Fruit fly (Drosophila melanogaster) whole organism, embryonic: ENCODE data around the gene prtp.

Experiments
- Abd-B ChIP-seq: fragments of 200-800 bp; sonication (Bioruptor generic); optimal IDR thresholded peaks from 2 replicates; lab custom pipeline; 2018; ENCODE audit warnings: missing biosample characterization, mild to moderate bottlenecking, missing genetic modification characterization, moderate library complexity
- Atf3 ChIP-seq: fragments of 200-800 bp; sonication (Bioruptor generic); optimal IDR thresholded peaks from 3 replicates; lab custom pipeline; 2016; ENCODE audit warnings: missing biosample characterization, missing genetic modification characterization
- CG10431 ChIP-seq: fragments of 200-800 bp; sonication (Bioruptor generic); optimal IDR thresholded peaks from 3 replicates; lab custom pipeline; 2018; ENCODE audit warnings: missing biosample characterization, mild to moderate bottlenecking, missing genetic modification characterization
- CG11696 ChIP-seq: fragments of 200-800 bp; sonication (Bioruptor generic); IDR thresholded peaks from 2 replicates; pipeline ENCODE4 v1.3.6; 2022; ENCODE audit warnings: missing biosample characterization, missing genetic modification characterization
- CG12219 ChIP-seq: fragments of 200-800 bp; sonication (Bioruptor generic); optimal IDR thresholded peaks from 3 replicates; lab custom pipeline; 2018; ENCODE audit warnings: missing biosample characterization, mild to moderate bottlenecking, missing genetic modification characterization
- CG12299 ChIP-seq: fragments of 200-800 bp; sonication (Bioruptor generic); optimal IDR thresholded peaks from 2 replicates; lab custom pipeline; 2018; ENCODE audit warnings: missing biosample characterization, mild to moderate bottlenecking, missing genetic modification characterization
- CG13424 ChIP-seq: fragments of 200-800 bp; sonication (Bioruptor generic); optimal IDR thresholded peaks from 2 replicates; lab custom pipeline; 2019; ENCODE audit warnings: missing biosample characterization, mild to moderate bottlenecking, missing genetic modification characterization, moderate library complexity
- CG16815 ChIP-seq: fragments of 200-800 bp; sonication (Bioruptor generic); optimal IDR thresholded peaks from 3 replicates; lab custom pipeline; 2017; ENCODE audit warnings: missing biosample characterization, mild to moderate bottlenecking, missing genetic modification characterization
- CG17612 ChIP-seq: fragments of 200-800 bp; sonication (Bioruptor generic); IDR thresholded peaks from 2 replicates; pipeline ENCODE4 v1.3.6; 2022; ENCODE audit warnings: missing biosample characterization, missing genetic modification characterization
- CG34376 ChIP-seq: fragments of 200-800 bp; sonication (Bioruptor generic); optimal IDR thresholded peaks from 2 replicates; lab custom pipeline; 2018; ENCODE audit warnings: missing biosample characterization, mild to moderate bottlenecking, missing genetic modification characterization
- CG3995 ChIP-seq: fragments of 200-800 bp; sonication (Bioruptor generic); optimal IDR thresholded peaks from 3 replicates; lab custom pipeline; 2016; ENCODE audit warnings: missing biosample characterization, missing genetic modification characterization
- CG4282 ChIP-seq: fragments of 200-800 bp; sonication (Bioruptor generic); optimal IDR thresholded peaks from 2 replicates; lab custom pipeline; 2016; ENCODE audit warnings: missing biosample characterization, missing genetic modification characterization
- CG4424 ChIP-seq: fragments of 200-800 bp; sonication (Bioruptor generic); optimal IDR thresholded peaks from 3 replicates; lab custom pipeline; 2016; ENCODE audit warnings: missing biosample characterization, missing genetic modification characterization
- CG4707 ChIP-seq: fragments of 200-800 bp; sonication (Bioruptor generic); optimal IDR thresholded peaks from 2 replicates; lab custom pipeline; 2018; ENCODE audit warnings: missing biosample characterization, mild to moderate bottlenecking, missing genetic modification characterization, moderate library complexity
- CG4730 ChIP-seq: fragments of 200-800 bp; sonication (Bioruptor generic); IDR thresholded peaks from 2 replicates; pipeline ENCODE4 v1.3.6; 2022; ENCODE audit warnings: missing biosample characterization, missing genetic modification characterization
- CG5245 ChIP-seq: fragments of 200-800 bp; sonication (Bioruptor generic); optimal IDR thresholded peaks from 3 replicates; lab custom pipeline; 2016; ENCODE audit warnings: missing biosample characterization, missing genetic modification characterization
- CG8359 ChIP-seq: fragments of 200-800 bp; sonication (Bioruptor generic); optimal IDR thresholded peaks from 2 replicates; lab custom pipeline; 2017; ENCODE audit warnings: missing biosample characterization, mild to moderate bottlenecking, missing genetic modification characterization, borderline replicate concordance
- CG9215 ChIP-seq: fragments of 200-800 bp; sonication (Bioruptor generic); IDR thresholded peaks from 2 replicates; pipeline ENCODE4 v1.3.6; 2022; ENCODE audit warnings: missing biosample characterization, missing genetic modification characterization
- Chrac-16 ChIP-seq: fragments of 200-800 bp; sonication (Bioruptor generic); optimal IDR thresholded peaks from 3 replicates; lab custom pipeline; 2016; ENCODE audit warnings: missing biosample characterization, missing genetic modification characterization
- Ets97D ChIP-seq: fragments of 200-800 bp; sonication (Bioruptor generic); optimal IDR thresholded peaks from 3 replicates; lab custom pipeline; 2016; ENCODE audit warnings: missing biosample characterization, missing genetic modification characterization
- Fer1 ChIP-seq: fragments of 200-800 bp; sonication (Bioruptor generic); optimal IDR thresholded peaks from 2 replicates; lab custom pipeline; 2017; ENCODE audit warnings: missing biosample characterization, mild to moderate bottlenecking, missing genetic modification characterization
- Fer2 ChIP-seq: fragments of 200-800 bp; sonication (Bioruptor generic); optimal IDR thresholded peaks from 2 replicates; lab custom pipeline; 2018; ENCODE audit warnings: missing biosample characterization, mild to moderate bottlenecking, missing genetic modification characterization, moderate library complexity
- Hmx ChIP-seq: fragments of 200-800 bp; sonication (Bioruptor generic); optimal IDR thresholded peaks from 2 replicates; lab custom pipeline; 2016; ENCODE audit warnings: missing biosample characterization, missing genetic modification characterization
- Hr3 ChIP-seq: fragments of 200-800 bp; sonication (Bioruptor generic); optimal IDR thresholded peaks from 3 replicates; lab custom pipeline; 2016; ENCODE audit warnings: missing biosample characterization, missing genetic modification characterization
- Hr51 ChIP-seq, 2 experiments: fragments of 200-800 bp; sonication (Bioruptor generic); optimal IDR thresholded peaks; 2 replicates in 1 of 2; 3 replicates in 1 of 2; lab custom pipeline; 2016 to 2018; ENCODE audit warnings: missing biosample characterization in 2 of 2, missing genetic modification characterization in 2 of 2, mild to moderate bottlenecking in 1 of 2, moderate library complexity in 1 of 2
- Hsf ChIP-seq: fragments of 200-800 bp; sonication (Bioruptor generic); optimal IDR thresholded peaks from 3 replicates; lab custom pipeline; 2016; ENCODE audit warnings: missing biosample characterization, missing genetic modification characterization
- Mrtf ChIP-seq: fragments of 200-800 bp; sonication (Bioruptor generic); IDR thresholded peaks from 3 replicates; pipeline ENCODE4 v1.3.6; 2022; ENCODE audit warnings: missing biosample characterization, missing genetic modification characterization
- Sry-δ ChIP-seq: fragments of 200-800 bp; sonication (Bioruptor generic); optimal IDR thresholded peaks from 2 replicates; lab custom pipeline; 2016; ENCODE audit warnings: missing biosample characterization, missing genetic modification characterization
- Taf1 ChIP-seq: fragments of 200-800 bp; sonication (Bioruptor generic); IDR thresholded peaks from 2 replicates; pipeline ENCODE4 v1.3.6; 2022; ENCODE audit warnings: missing biosample characterization, missing genetic modification characterization
- Vsx1 ChIP-seq: fragments of 200-800 bp; sonication (Bioruptor generic); optimal IDR thresholded peaks from 2 replicates; lab custom pipeline; 2017; ENCODE audit warnings: missing biosample characterization, mild to moderate bottlenecking, missing genetic modification characterization, missing genetic modification reagents
- YL-1 ChIP-seq: fragments of 200-800 bp; sonication (Bioruptor generic); optimal IDR thresholded peaks from 3 replicates; lab custom pipeline; 2017; ENCODE audit warnings: missing biosample characterization, mild to moderate bottlenecking, missing genetic modification characterization
- ac ChIP-seq: fragments of 200-800 bp; sonication (Bioruptor generic); optimal IDR thresholded peaks from 3 replicates; lab custom pipeline; 2017; ENCODE audit warnings: missing biosample characterization, mild to moderate bottlenecking, missing genetic modification characterization
- aop ChIP-seq: fragments of 200-800 bp; sonication (Bioruptor generic); IDR thresholded peaks from 2 replicates; pipeline ENCODE4 v1.3.6; 2022; ENCODE audit warnings: missing biosample characterization, missing genetic modification characterization
- ap ChIP-seq: fragments of 200-800 bp; sonication (Bioruptor generic); IDR thresholded peaks from 2 replicates; pipeline ENCODE4 v1.3.6; 2022; ENCODE audit warnings: missing biosample characterization, missing genetic modification characterization
- cas ChIP-seq: fragments of 200-800 bp; sonication (Bioruptor generic); IDR thresholded peaks from 2 replicates; pipeline ENCODE4 v1.3.6; 2022; ENCODE audit warnings: missing biosample characterization, missing genetic modification characterization
- chif ChIP-seq, 2 experiments: fragments of 200-800 bp; sonication (Bioruptor generic); optimal IDR thresholded peaks; 3 replicates each; lab custom pipeline; 2016; ENCODE audit warnings: missing biosample characterization in 2 of 2, missing genetic modification characterization in 2 of 2
- chm ChIP-seq: fragments of 200-800 bp; sonication (Bioruptor generic); IDR thresholded peaks from 2 replicates; pipeline ENCODE4 v1.3.6; 2022; ENCODE audit warnings: missing biosample characterization, missing genetic modification characterization
- ci ChIP-seq: fragments of 200-800 bp; sonication (Bioruptor generic); IDR thresholded peaks from 3 replicates; pipeline ENCODE4 v1.3.6; 2022; ENCODE audit warnings: missing biosample characterization, missing genetic modification characterization
- crc ChIP-seq: fragments of 200-800 bp; sonication (Bioruptor generic); optimal IDR thresholded peaks from 2 replicates; lab custom pipeline; 2016; ENCODE audit warnings: missing biosample characterization, missing genetic modification characterization
- ewg ChIP-seq: fragments of 200-800 bp; sonication (Bioruptor generic); optimal IDR thresholded peaks from 3 replicates; lab custom pipeline; 2017; ENCODE audit warnings: mild to moderate bottlenecking, missing biosample characterization, missing genetic modification reagents, missing genetic modification characterization
- fd3F ChIP-seq: fragments of 200-800 bp; sonication (Bioruptor generic); optimal IDR thresholded peaks from 2 replicates; lab custom pipeline; 2018; ENCODE audit warnings: missing biosample characterization, mild to moderate bottlenecking, missing genetic modification characterization, moderate library complexity
- grn ChIP-seq: fragments of 200-800 bp; sonication (Bioruptor generic); optimal IDR thresholded peaks from 3 replicates; lab custom pipeline; 2017; ENCODE audit warnings: missing biosample characterization, missing genetic modification characterization
- h ChIP-seq: fragments of >200 bp; optimal IDR thresholded peaks from 2 replicates; lab custom pipeline; 2017
- ham ChIP-seq: fragments of 200-800 bp; sonication (Bioruptor generic); IDR thresholded peaks from 2 replicates; pipeline ENCODE4 v1.3.6; 2022; ENCODE audit warnings: missing biosample characterization, missing genetic modification characterization
- insv ChIP-seq, 2 experiments: fragments of 200-800 bp; sonication (Bioruptor generic); optimal IDR thresholded peaks; 3 replicates each; lab custom pipeline; 2016 to 2018; ENCODE audit warnings: missing biosample characterization in 2 of 2, missing genetic modification characterization in 2 of 2
- kay ChIP-seq: fragments of 200-800 bp; sonication (Bioruptor generic); optimal IDR thresholded peaks from 2 replicates; lab custom pipeline; 2016; ENCODE audit warnings: missing biosample characterization, missing genetic modification characterization
- mld ChIP-seq: fragments of 200-800 bp; sonication (Bioruptor generic); IDR thresholded peaks from 3 replicates; pipeline ENCODE4 v1.3.6; 2022; ENCODE audit warnings: missing biosample characterization, missing genetic modification characterization; ENCODE audit not compliant: partially characterized antibody
- peb ChIP-seq: fragments of 200-800 bp; sonication (Bioruptor generic); IDR thresholded peaks from 2 replicates; pipeline ENCODE4 v1.3.6; 2022; ENCODE audit warnings: missing biosample characterization, missing genetic modification characterization
- sd ChIP-seq: fragments of 200-800 bp; sonication (Bioruptor generic); optimal IDR thresholded peaks from 3 replicates; lab custom pipeline; 2018; ENCODE audit warnings: missing biosample characterization, mild to moderate bottlenecking, missing genetic modification characterization, moderate library complexity
- tap ChIP-seq: fragments of 200-800 bp; optimal IDR thresholded peaks from 3 replicates; lab custom pipeline; 2019; ENCODE audit warnings: missing biosample characterization, mild to moderate bottlenecking, missing genetic modification characterization, moderate library complexity
- vvl ChIP-seq: fragments of 200-800 bp; sonication (Bioruptor generic); IDR thresholded peaks from 2 replicates; pipeline ENCODE4 v1.3.6; 2022; ENCODE audit warnings: missing biosample characterization, missing genetic modification characterization

The prtp gene

dm6 chrX:11678539-11679040, 38.0 kb upstream of the prtp start, which contains the start of the genes Vlet and bif (continued):
- TF ChIP-seq Hr51 (GFP tag; optimal IDR thresholded peaks at IDR 0.05; lab: Kevin White, UChicago) (peak in 1 of 2 experiments; percentile 44), Atf3 (GFP tag; lab: Kevin White, UChicago) (no peak), kay (GFP tag; lab: Kevin White, UChicago) (peak; percentile 33), vvl (GFP tag; lab: Robert Waterston, UW) (0 out of 2 replicates have a peak, but pooled peaks have one; percentile 52), CG16815 (peak; percentile 44), CG4424 (GFP tag; lab: Kevin White, UChicago) (peak; percentile 56), crc (no peak), Fer2 (tag; lab: Kevin White, UChicago) (peak; percentile 25), CG5245 (peak; percentile 26), CG10431 (GFP tag; lab: Kevin White, UChicago) (peak; percentile 24), Ets97D (GFP tag; lab: Kevin White, UChicago) (peak; percentile 25), mld (GFP tag; lab: Robert Waterston, UW) (no peak), aop (no peak), Hr3 (GFP tag; lab: Kevin White, UChicago) (peak; percentile 75), grn (GFP tag; lab: Kevin White, UChicago) (no peak), Vsx1 (GFP tag; lab: Kevin White, UChicago) (no peak), CG13424 (tag; lab: Kevin White, UChicago) (peak; percentile 78), sd (no peak), CG11696 (GFP tag; lab: Robert Waterston, UW) (no peak), CG4730 (GFP tag; lab: Robert Waterston, UW) (no peak), peb (no peak), CG4707 (no peak), Chrac-16 (GFP tag; lab: Kevin White, UChicago) (peak; percentile 64), CG12299 (tag; lab: Kevin White, UChicago) (peak; percentile 12), CG34376 (GFP tag; lab: Kevin White, UChicago) (peak; percentile 34), ci (no peak), Fer1 (GFP tag; lab: Kevin White, UChicago) (peak; percentile 55), Abd-B (peak; percentile 69), CG17612 (GFP tag; lab: Robert Waterston, UW) (no peak), chif (GFP tag; optimal IDR thresholded peaks at IDR 0.05; lab: Kevin White, UChicago) (peak in 1 of 2 experiments; percentile 46), CG8359 (GFP tag; lab: Kevin White, UChicago) (no peak), CG4282 (GFP tag; lab: Kevin White, UChicago) (no peak), insv (GFP tag; optimal IDR thresholded peaks at IDR 0.05; lab: Kevin White, UChicago) (peak in 1 of 2 experiments; percentile 27), ac (GFP tag; lab: Kevin White, UChicago) (no peak), CG3995 (peak; percentile 18), Mrtf (no peak), ewg (GFP tag; lab: Kevin White, UChicago) (peak; percentile 50), CG9215 (GFP tag; lab: Robert Waterston, UW) (peak; percentile 71), ap (GFP tag; lab: Robert Waterston, UW) (0 out of 2 replicates have a peak, but pooled peaks have one; percentile 8), Taf1 (no peak), CG12219 (GFP tag; lab: Kevin White, UChicago) (no peak), Hsf (peak; percentile 33), ham (GFP tag; lab: Robert Waterston, UW) (no peak), h (no peak), Sry-δ (GFP tag; lab: Kevin White, UChicago) (peak; percentile 61), chm (GFP tag; lab: Robert Waterston, UW) (no peak), fd3F (GFP tag; lab: Kevin White, UChicago) (peak; percentile 27), Hmx (GFP tag; lab: Kevin White, UChicago) (no peak), tap (tag; lab: Kevin White, UChicago) (peak; percentile 38), cas (GFP tag; lab: Robert Waterston, UW) (no peak), YL-1 (GFP tag; lab: Kevin White, UChicago) (no peak)
